Fruit fly (Drosophila melanogaster): ENCODE measurements around the gene CG6937.

The CG6937 gene

DNA sequence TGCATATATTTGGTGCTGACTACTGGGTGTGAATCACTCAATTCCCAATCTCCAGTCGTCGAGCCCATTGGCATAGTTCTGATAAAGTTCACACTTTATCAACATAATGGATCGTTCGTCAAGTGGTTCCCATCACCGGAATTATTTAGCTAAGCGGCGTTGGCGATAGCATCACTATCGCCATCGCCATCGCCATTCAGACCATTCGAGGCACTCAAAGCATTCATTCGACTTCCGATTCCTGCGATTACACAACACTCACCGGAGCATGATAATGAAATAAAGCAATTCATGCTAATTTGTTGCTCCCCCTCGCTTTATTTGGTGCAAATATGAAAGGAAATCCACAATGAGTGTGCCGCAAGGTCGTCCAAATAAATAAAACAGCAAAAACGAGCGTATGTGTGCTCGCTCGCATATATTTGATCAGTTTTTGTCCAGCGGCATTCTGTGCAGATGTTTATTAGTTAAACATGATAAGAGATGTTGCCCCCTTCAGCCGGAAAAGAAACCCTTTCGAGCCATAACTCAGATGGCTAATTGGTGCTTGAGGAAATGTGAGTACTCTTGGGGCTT, 10.8 kb downstream of the CG6937 start:
- TF ChIP-seq CG8478 (optimal IDR thresholded peaks at IDR 0.05) (no peak), CTCF (optimal IDR thresholded peaks at IDR 0.05) (no peak)

- TF ChIP-seq CG8478 (optimal IDR thresholded peaks at IDR 0.05) = no peak
- TF ChIP-seq CTCF (optimal IDR thresholded peaks at IDR 0.05) = no peak
These were observed 11.9 kb downstream of the CG6937 start for dm6 chr3R:22596450-22596849.

dm6 chr3R:22597344-22597954, 12.9 kb downstream of the CG6937 start:
- TF ChIP-seq CTCF (optimal IDR thresholded peaks at IDR 0.05) (no peak), CG8478 (optimal IDR thresholded peaks at IDR 0.05) (no peak)

- no peak for TF ChIP-seq CTCF (optimal IDR thresholded peaks at IDR 0.05)
- TF ChIP-seq CG8478 (optimal IDR thresholded peaks at IDR 0.05) = no peak
These were observed 14.2 kb downstream of the CG6937 start for dm6 chr3R:22598759-22599158.

DNA sequence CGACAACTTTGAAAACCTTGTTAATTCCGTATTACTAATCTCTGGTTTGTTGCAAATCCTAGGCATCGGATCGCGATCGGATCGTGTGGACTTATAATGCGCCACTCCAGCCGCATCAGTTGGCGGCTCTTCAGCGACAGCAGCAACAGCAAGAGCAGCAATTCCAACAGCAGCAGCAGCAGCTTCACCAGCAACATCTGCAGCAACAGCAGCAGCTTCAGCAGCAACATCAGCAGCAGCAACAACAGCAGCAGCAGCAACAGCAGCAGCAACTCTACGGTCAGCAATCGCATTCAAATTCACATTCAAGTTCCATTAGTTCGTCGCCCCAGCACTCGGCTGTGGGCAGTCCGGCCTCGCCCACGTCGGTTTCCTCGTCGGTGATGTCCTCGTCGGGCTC, 18.2 kb downstream of the CG6937 start:
- no peak for TF ChIP-seq CG8478 (optimal IDR thresholded peaks at IDR 0.05)
- no peak for TF ChIP-seq CTCF (optimal IDR thresholded peaks at IDR 0.05)

dm6 chr3R:22609185-22609584, 24.6 kb downstream of the CG6937 start, which contains the start of gene CG13843:
TSS of gene CG13843 (plus strand) at chr3R:22609485.
- TF ChIP-seq CTCF (optimal IDR thresholded peaks at IDR 0.05) (no peak), CG8478 (optimal IDR thresholded peaks at IDR 0.05) (no peak)

- no peak for TF ChIP-seq CG8478 (optimal IDR thresholded peaks at IDR 0.05)
- TF ChIP-seq CTCF (optimal IDR thresholded peaks at IDR 0.05) = no peak
These were observed 28.9 kb downstream of the CG6937 start, which contains the start of the genes CG31156 and mRRF2 for dm6 chr3R:22613448-22613847. TSS of gene CG31156 (minus strand) at chr3R:22613656. TSS of gene mRRF2 (plus strand) at chr3R:22613686.

DNA sequence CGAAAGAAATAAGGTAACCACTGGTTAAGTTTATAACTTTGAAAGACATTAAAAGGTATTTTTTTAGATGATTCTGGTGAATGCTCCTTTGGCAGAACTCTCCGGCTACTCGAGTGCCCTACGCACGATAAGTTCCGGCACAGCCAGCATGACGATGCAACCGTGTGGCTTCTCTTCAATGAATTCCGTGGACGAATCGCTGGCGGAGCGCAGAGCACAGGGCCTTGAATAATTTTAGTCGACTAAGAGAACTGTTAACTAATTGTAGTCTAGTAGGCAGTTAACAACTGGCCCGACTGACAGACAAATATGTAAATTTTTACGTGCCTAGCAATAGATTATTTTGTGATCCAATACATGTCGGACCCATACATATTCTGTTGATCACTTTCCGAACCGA, 31.6 kb downstream of the CG6937 start, which contains the start of gene CG31161:
Gene CG31161, plus strand, starts transcription at position 301 of the 400 bp plus-strand sequence.
- TF ChIP-seq CTCF (optimal IDR thresholded peaks at IDR 0.05) = no peak
- TF ChIP-seq CG8478 (optimal IDR thresholded peaks at IDR 0.05) = no peak

- TF ChIP-seq CG8478 (optimal IDR thresholded peaks at IDR 0.05) (no peak), CTCF (optimal IDR thresholded peaks at IDR 0.05) (no peak)
These were observed 33.7 kb downstream of the CG6937 start, which contains the start of gene mRpL45 for dm6 chr3R:22618280-22618679. TSS of gene mRpL45 (plus strand) at chr3R:22618492.

dm6 chr3R:22624737-22625136, 40.2 kb downstream of the CG6937 start:
- TF ChIP-seq CTCF (optimal IDR thresholded peaks at IDR 0.05) = no peak
- no peak for TF ChIP-seq CG8478 (optimal IDR thresholded peaks at IDR 0.05)

dm6 chr3R:22625514-22626333, 41.2 kb downstream of the CG6937 start:
- no peak for TF ChIP-seq CTCF (optimal IDR thresholded peaks at IDR 0.05)

- no peak for TF ChIP-seq CTCF (optimal IDR thresholded peaks at IDR 0.05)
- no peak for TF ChIP-seq CG8478 (optimal IDR thresholded peaks at IDR 0.05)
These were observed 41.7 kb downstream of the CG6937 start for dm6 chr3R:22626334-22626688.

DNA sequence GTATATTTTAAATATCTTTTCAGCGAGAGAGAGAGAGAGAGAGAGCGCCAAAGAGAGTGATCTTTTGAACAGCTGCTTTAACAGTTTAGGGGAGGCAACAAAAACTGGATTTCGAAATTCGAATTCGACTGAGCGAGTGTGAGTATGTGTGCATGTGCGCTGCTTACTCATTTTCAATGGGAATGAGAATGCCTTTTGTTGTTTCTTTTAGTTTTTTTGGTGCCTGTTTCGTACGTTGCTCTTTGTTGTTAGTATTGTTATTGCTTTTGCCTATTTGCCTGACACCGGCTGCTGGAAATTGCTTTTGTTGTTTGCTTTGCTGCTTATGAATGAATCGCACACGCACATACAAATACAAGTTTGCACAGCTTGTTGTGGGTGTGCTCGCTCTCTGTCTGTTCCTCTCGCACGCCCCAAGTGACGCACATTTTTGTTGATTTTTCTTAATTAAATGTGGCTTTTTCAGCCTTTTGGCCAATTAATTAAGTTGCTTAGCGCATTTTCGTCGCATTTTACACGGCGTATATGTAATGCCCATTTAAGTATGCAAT, 42.3 kb downstream of the CG6937 start:
- TF ChIP-seq CTCF (optimal IDR thresholded peaks at IDR 0.05) (no peak), CG8478 (optimal IDR thresholded peaks at IDR 0.05) (no peak)

dm6 chr3R:22627936-22628513, 43.5 kb downstream of the CG6937 start:
- TF ChIP-seq CTCF (optimal IDR thresholded peaks at IDR 0.05) (no peak), CG8478 (optimal IDR thresholded peaks at IDR 0.05) (no peak)

DNA sequence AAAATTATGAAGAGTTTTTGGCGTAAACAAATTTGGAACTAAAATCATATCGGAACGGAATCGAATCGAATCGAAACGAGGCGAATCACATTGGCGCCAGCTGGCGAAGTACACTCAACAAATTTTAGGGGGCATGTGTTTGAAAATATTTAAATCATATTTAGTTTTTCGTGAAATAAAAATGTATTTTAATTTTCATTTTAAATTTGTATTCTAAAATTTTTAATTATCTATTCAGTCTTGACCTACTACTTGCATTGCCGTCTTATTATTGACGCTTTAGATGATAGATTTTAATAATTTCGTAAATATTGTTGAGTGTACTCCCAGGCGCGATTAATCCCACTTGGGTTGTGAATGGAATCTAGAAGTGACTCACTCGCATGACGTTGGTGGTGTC, 44.6 kb downstream of the CG6937 start:
- TF ChIP-seq CG8478 (optimal IDR thresholded peaks at IDR 0.05) (no peak), CTCF (optimal IDR thresholded peaks at IDR 0.05) (no peak)
